Fruit fly (Drosophila melanogaster) S2 (cell line): ENCODE data around the gene skd.

Source experiments
- CG8478 ChIP-seq: fragments of >200 bp; optimal IDR thresholded peaks from 2 replicates; lab custom pipeline; 2018
- CTCF ChIP-seq, 2 experiments: fragments of >200 bp; optimal IDR thresholded peaks; 2 replicates each; lab custom pipeline; 2018

dm6 chr3L:20962455-20962854, 64.8 kb downstream of the skd start, which contains the start of gene CG10587:
- no peak for TF ChIP-seq CG8478 (lab: Kevin White, UChicago)
- no peak for TF ChIP-seq CTCF (optimal IDR thresholded peaks at IDR 0.05; lab: Kevin White, UChicago)
